Worm (Caenorhabditis elegans) whole organism, L2 larva: Measurements from ENCODE around the gene otpl-8.
A peak's percentile ranks its signal among the peaks of the same experiment; 100 is the strongest.

Experiments
- R02D3.7 ChIP-seq: fragments of 150-350 bp; optimal IDR thresholded peaks from 2 replicates; lab custom pipeline; 2014; ENCODE audit warnings: missing biosample characterization, missing genetic modification characterization
- ama-1 ChIP-seq: fragments of 150-350 bp; optimal IDR thresholded peaks from 2 replicates; lab custom pipeline; 2018; ENCODE audit warnings: inconsistent platforms
- ceh-82 ChIP-seq: fragments of 150-350 bp; optimal IDR thresholded peaks from 2 replicates; lab custom pipeline; 2014; ENCODE audit warnings: missing biosample characterization, missing genetic modification characterization
- fos-1 ChIP-seq: fragments of 150-350 bp; optimal IDR thresholded peaks from 2 replicates; lab custom pipeline; 2014; ENCODE audit warnings: missing biosample characterization, missing genetic modification characterization
- mbf-1 ChIP-seq: sonication (generic microtip); optimal IDR thresholded peaks from 2 replicates; lab custom pipeline; 2017; ENCODE audit warnings: missing biosample characterization, missing genetic modification characterization
- nhr-21 ChIP-seq: fragments of 150-350 bp; optimal IDR thresholded peaks from 2 replicates; lab custom pipeline; 2014; ENCODE audit warnings: missing biosample characterization, missing genetic modification characterization
- nhr-77 ChIP-seq: fragments of 150-350 bp; optimal IDR thresholded peaks from 2 replicates; lab custom pipeline; 2014; ENCODE audit warnings: missing biosample characterization, missing genetic modification characterization
- ztf-11 ChIP-seq: sonication (generic microtip); optimal IDR thresholded peaks from 2 replicates; lab custom pipeline; 2017; ENCODE audit warnings: missing biosample characterization, missing genetic modification characterization

DNA sequence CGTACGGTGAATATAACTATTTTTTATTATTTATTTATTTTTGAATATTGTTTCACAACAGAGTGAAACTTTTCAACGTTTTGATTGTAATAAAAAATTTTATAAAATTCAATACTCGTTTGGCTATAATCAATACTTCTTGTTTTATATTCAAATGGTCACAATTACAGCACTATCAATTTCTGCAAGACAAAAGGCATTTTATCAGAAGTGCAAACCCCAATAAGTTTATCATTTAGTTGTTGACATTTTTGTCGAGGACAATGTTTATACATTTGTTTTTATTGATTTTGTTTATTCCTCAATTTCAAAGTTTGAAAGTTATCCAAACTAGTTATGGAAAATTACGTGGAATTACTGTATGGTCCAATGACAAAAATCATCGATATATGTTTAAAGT lies 44.8 kb downstream of the otpl-8 start, which contains the start of gene cest-9.1:
- TF ChIP-seq ceh-82 (no peak), fos-1 (tag; lab: Kevin White, UChicago) (peak; percentile 57), mbf-1 (tag; lab: Kevin White, UChicago) (no peak), nhr-21 (tag; lab: Kevin White, UChicago) (no peak), ama-1 (lab: Kevin White, UChicago) (no peak), ztf-11 (tag; lab: Kevin White, UChicago) (no peak), R02D3.7 (tag; lab: Kevin White, UChicago) (no peak), nhr-77 (tag; lab: Kevin White, UChicago) (no peak)
